Fruit fly (Drosophila melanogaster): Measurements from ENCODE around the gene SPE.

DNA sequence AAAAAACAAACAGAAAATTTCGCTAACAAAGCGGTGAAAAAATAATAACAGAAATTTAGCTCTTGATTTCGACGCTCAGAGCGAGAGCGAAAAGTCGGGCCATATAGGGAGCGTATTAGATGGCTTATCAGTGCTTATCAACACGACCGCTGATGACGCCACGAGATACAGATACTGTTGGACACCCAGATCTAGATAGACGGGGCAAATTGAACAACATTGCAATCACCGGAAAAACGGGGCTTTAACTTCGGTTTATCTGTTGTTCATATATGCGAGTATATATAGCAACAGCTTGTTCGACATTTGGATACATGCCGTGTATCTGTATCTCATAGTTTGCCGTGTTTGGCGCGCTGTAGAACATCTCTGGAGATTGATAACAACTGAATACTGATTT is 17.5 kb upstream of the SPE start:
- TF ChIP-seq Smox (GFP tag; optimal IDR thresholded peaks at IDR 0.05) (no peak), salr (GFP tag; optimal IDR thresholded peaks at IDR 0.05) (no peak), Sox14 (GFP tag; optimal IDR thresholded peaks at IDR 0.05) (no peak), CG8632 (GFP tag; optimal IDR thresholded peaks at IDR 0.05) (no peak), esn (GFP tag; optimal IDR thresholded peaks at IDR 0.05) (no peak), Hr39 (GFP tag; optimal IDR thresholded peaks at IDR 0.05) (no peak), Blimp-1 (GFP tag; optimal IDR thresholded peaks at IDR 0.05) (no peak), Lpt (GFP tag; optimal IDR thresholded peaks at IDR 0.05) (no peak), CG6854 (GFP tag; optimal IDR thresholded peaks at IDR 0.05) (no peak), Eip78C (GFP tag) (no peak), CG1621 (tag; optimal IDR thresholded peaks at IDR 0.05) (no peak), OdsH (GFP tag; optimal IDR thresholded peaks at IDR 0.05) (no peak)

Data from whole organism, prepupa.